Fruit fly (Drosophila melanogaster): ENCODE measurements around the gene CG11597.
A peak's percentile ranks its signal among the peaks of the same experiment; 100 is the strongest.

CG11597 gene

DNA sequence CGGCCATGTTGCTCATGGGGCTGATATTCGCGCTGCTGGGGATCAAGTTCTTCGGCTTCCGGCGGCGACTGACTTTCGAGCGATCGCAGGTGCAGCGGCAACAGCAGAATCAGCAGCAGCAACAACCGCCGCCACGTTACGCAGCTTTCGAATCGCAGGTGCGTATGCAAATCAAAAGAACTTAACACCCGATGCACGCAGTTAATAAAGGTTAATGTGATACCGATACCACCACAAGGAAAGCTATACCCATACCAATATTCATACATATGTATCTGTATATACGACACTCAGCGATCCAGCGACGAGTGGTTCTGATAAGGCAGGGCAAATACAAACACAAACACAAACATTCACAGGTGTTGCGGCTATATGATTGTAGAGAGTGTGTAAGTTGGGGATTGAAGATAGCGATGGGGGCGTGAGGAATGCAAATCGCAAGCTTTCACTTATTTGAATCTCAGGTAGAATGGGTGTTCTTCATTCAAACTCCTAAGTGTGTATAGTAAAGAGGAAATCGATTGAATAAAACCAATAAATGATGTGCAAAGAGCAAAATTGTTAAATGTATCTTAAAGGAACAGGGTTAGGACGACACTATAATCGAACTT, 44.6 kb downstream of the CG11597 start:
- peak; percentile 87 for TF ChIP-seq svp (GFP tag)
- TF ChIP-seq CG11902 (GFP tag; optimal IDR thresholded peaks at IDR 0.05): no peak
- no peak for TF ChIP-seq CG15336 (GFP tag; IDR thresholded peaks at IDR 0.05)
- no peak for TF ChIP-seq Eip75B (GFP tag; optimal IDR thresholded peaks at IDR 0.05)
- TF ChIP-seq Ets96B (tag; optimal IDR thresholded peaks at IDR 0.05): no peak
- TF ChIP-seq vri (GFP tag; optimal IDR thresholded peaks at IDR 0.05): peak; percentile 41

- TF ChIP-seq Sox14 (GFP tag; optimal IDR thresholded peaks at IDR 0.05) (peak; percentile 17), vri (GFP tag; optimal IDR thresholded peaks at IDR 0.05) (peak; percentile 78), svp (GFP tag) (no peak)
These were observed 45.3 kb downstream of the CG11597 start, which contains the start of gene CG14131 for dm6 chr3L:11776731-11777130. Gene CG14131 (plus strand): TSS chr3L:11777073.

DNA sequence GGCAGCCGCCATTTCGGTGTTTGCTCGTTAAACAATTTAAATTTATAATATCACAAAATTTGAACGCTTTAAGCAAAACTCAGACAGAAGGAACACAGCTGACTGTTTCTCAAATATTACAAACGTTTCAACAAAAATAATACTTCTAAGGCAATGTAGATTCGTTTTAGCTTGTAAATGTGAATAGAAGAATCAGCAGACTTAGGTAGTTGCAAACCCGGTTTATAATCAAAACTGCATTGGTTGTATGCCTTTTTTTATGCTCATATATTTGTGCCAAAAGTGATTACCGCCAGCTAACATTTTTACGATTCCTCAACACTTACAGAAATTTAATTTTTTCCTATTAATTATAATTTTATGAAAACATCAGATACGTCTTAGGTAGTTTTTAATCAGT, 47.7 kb downstream of the CG11597 start, which contains the start of gene Tim13:
Gene Tim13, minus strand, starts transcription at position 101 of the 400 bp plus-strand sequence.
- no peak for TF ChIP-seq CG7368 (GFP tag; optimal IDR thresholded peaks at IDR 0.05)
- no peak for TF ChIP-seq fkh (GFP tag; optimal IDR thresholded peaks at IDR 0.05)
- no peak for TF ChIP-seq CG31627 (GFP tag; optimal IDR thresholded peaks at IDR 0.05)
- TF ChIP-seq CG6854 (GFP tag; optimal IDR thresholded peaks at IDR 0.05): no peak
- TF ChIP-seq CG6163 (GFP tag; IDR thresholded peaks at IDR 0.05): no peak
- TF ChIP-seq Sox15 (GFP tag; optimal IDR thresholded peaks at IDR 0.05): no peak
- TF ChIP-seq pdm3 (GFP tag; optimal IDR thresholded peaks at IDR 0.05): no peak
- no peak for TF ChIP-seq CG8119 (GFP tag; IDR thresholded peaks at IDR 0.05)
- TF ChIP-seq CG3919 (GFP tag; optimal IDR thresholded peaks at IDR 0.05): no peak
- TF ChIP-seq vri (GFP tag; optimal IDR thresholded peaks at IDR 0.05): no peak
- TF ChIP-seq CG6792 (GFP tag; optimal IDR thresholded peaks at IDR 0.05): no peak
- TF ChIP-seq CG11902 (GFP tag; optimal IDR thresholded peaks at IDR 0.05): no peak
- TF ChIP-seq Ets96B (tag; optimal IDR thresholded peaks at IDR 0.05): no peak

DNA sequence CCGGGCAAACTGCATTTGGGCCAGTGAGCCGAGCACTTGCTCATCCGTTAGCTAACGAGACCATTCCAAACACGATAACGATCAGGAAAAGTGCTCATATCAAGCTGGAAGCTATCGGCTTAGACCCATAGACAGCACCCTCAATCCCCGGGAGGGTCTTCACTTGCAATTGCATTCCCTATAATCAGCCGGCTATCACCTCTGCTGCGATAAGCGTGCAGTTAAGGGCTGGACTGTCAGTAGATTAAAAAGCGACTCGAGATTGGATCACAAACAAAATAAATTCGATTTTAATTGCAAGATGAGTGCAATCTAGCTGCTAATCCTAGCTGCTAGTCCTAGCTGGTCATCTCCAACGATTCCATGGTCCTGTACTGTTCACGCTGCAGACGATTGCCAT, 48.3 kb downstream of the CG11597 start:
- no peak for TF ChIP-seq CG9139 (GFP tag; optimal IDR thresholded peaks at IDR 0.05)
- peak; percentile 77 for TF ChIP-seq svp (GFP tag)

- TF ChIP-seq dsx (GFP tag; optimal IDR thresholded peaks at IDR 0.05; ENCODE audit: poor library complexity, severe bottlenecking) (no peak), vri (GFP tag; optimal IDR thresholded peaks at IDR 0.05) (peak; percentile 77)
These were observed 49.5 kb downstream of the CG11597 start for dm6 chr3L:11772608-11773017.

dm6 chr3L:11772057-11772456, 50.0 kb downstream of the CG11597 start, which contains the start of gene Muc68D:
Gene Muc68D (minus strand): TSS chr3L:11772157.
- TF ChIP-seq Met (GFP tag; optimal IDR thresholded peaks at IDR 0.05) (no peak), CG8119 (GFP tag; IDR thresholded peaks at IDR 0.05) (no peak), Smox (GFP tag; optimal IDR thresholded peaks at IDR 0.05) (no peak), Eip93F (GFP tag; optimal IDR thresholded peaks at IDR 0.05) (no peak), Hr4 (GFP tag; optimal IDR thresholded peaks at IDR 0.05) (no peak), Hr38 (GFP tag; optimal IDR thresholded peaks at IDR 0.05) (no peak), Sox102F (GFP tag; optimal IDR thresholded peaks at IDR 0.05) (no peak), acj6 (GFP tag; optimal IDR thresholded peaks at IDR 0.05) (no peak), svp (GFP tag) (no peak), Lpt (GFP tag; optimal IDR thresholded peaks at IDR 0.05) (no peak), Sox14 (GFP tag; optimal IDR thresholded peaks at IDR 0.05) (no peak), fd85E (GFP tag; optimal IDR thresholded peaks at IDR 0.05) (no peak), CG32006 (GFP tag; optimal IDR thresholded peaks at IDR 0.05) (no peak), Sox15 (GFP tag; optimal IDR thresholded peaks at IDR 0.05) (no peak), Ets21C (GFP tag; optimal IDR thresholded peaks at IDR 0.05) (no peak)

All from whole organism, prepupa.